Worm (Caenorhabditis elegans) whole organism, mixed stage, embryonic: Measurements from ENCODE around the gene W07G4.2.

Experiments
- blmp-1 ChIP-seq: fragments of 150-350 bp; optimal IDR thresholded peaks from 2 replicates; lab custom pipeline; 2014; ENCODE audit warnings: missing biosample characterization, missing genetic modification characterization
- ces-1 ChIP-seq: fragments of 150-350 bp; optimal IDR thresholded peaks from 2 replicates; lab custom pipeline; 2014; ENCODE audit warnings: missing biosample characterization, missing genetic modification reagents, missing genetic modification characterization
- drap-1 ChIP-seq: fragments of 200-800 bp; sonication (Bioruptor generic); optimal IDR thresholded peaks from 3 replicates; lab custom pipeline; 2018; ENCODE audit warnings: mild to moderate bottlenecking, missing genetic modification characterization, missing compliant biosample characterization
- mab-5 ChIP-seq: fragments of 150-350 bp; optimal IDR thresholded peaks from 2 replicates; lab custom pipeline; 2014; ENCODE audit warnings: missing biosample characterization, missing genetic modification characterization
- nhr-76 ChIP-seq: sonication (generic microtip); optimal IDR thresholded peaks from 2 replicates; lab custom pipeline; 2017; ENCODE audit warnings: missing biosample characterization, missing genetic modification characterization
- pha-4 ChIP-seq: fragments of 150-350 bp; optimal IDR thresholded peaks from 2 replicates; lab custom pipeline; 2018; ENCODE audit warnings: missing biosample characterization, missing genetic modification reagents, missing genetic modification characterization
- unc-39 ChIP-seq: fragments of 150-350 bp; optimal IDR thresholded peaks from 2 replicates; lab custom pipeline; 2014; ENCODE audit warnings: missing biosample characterization, missing genetic modification characterization
- ztf-11 ChIP-seq: fragments of 150-350 bp; optimal IDR thresholded peaks from 2 replicates; lab custom pipeline; 2014; ENCODE audit warnings: missing biosample characterization, missing genetic modification characterization

DNA sequence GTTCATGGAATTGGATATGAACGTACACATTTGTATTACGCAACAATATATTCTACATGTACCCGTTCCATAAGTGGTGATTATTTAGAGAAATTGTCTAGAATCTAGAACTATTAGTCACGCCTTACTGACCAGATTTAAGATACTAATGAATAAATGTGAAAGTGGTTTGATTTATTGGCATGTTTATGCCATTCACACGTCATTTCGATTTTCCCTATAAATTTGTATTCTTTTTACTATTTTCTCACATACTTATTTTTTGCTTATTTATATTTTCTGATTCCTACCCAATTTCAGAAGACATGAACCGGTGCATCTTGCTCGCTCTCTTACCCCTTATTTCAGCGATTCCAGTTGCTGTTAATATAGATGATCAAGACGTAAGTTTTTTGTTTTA, 48.1 kb downstream of the W07G4.2 start, which contains the start of gene F15B9.8:
- TF ChIP-seq pha-4 (tag; lab: Kevin White, UChicago) (no peak), unc-39 (tag; lab: Kevin White, UChicago) (no peak), nhr-76 (no peak), blmp-1 (tag; lab: Kevin White, UChicago) (peak; percentile 22), ces-1 (GFP tag; lab: Kevin White, UChicago) (no peak), drap-1 (GFP tag; lab: Kevin White, UChicago) (no peak), ztf-11 (tag; lab: Kevin White, UChicago) (no peak), mab-5 (tag; lab: Kevin White, UChicago) (no peak)
